Worm (Caenorhabditis elegans): Measurements from ENCODE around the gene T28F3.11.

ce11 chrIV:17316398-17316797 is 24.9 kb upstream of the T28F3.11 start, which contains the start of gene C49C3.20:
- TF ChIP-seq ama-1 (optimal IDR thresholded peaks at IDR 0.05) (no peak), pes-1 (GFP tag; IDR thresholded peaks at IDR 0.05) (no peak), F13C5.2 (tag; optimal IDR thresholded peaks at IDR 0.05) (no peak), ceh-13 (GFP tag; optimal IDR thresholded peaks at IDR 0.05) (no peak), scrt-1 (GFP tag; IDR thresholded peaks at IDR 0.05) (no peak), tra-4 (tag; optimal IDR thresholded peaks at IDR 0.05) (no peak), ets-7 (tag; optimal IDR thresholded peaks at IDR 0.05) (no peak), flt-1 (GFP tag; IDR thresholded peaks at IDR 0.05) (no peak), tbx-11 (GFP tag; IDR thresholded peaks at IDR 0.05) (no peak)
